Worm (Caenorhabditis elegans) whole organism, mixed stage, embryonic: Measurements from ENCODE around the gene M02D8.2.
"Not testable (repeated sequence)": the region's sequence is repeated elsewhere in the genome, so short reads cannot be mapped to it uniquely, and the experiment has no call there.

Experiments
- M03D4.4 ChIP-seq: sonication (generic microtip); optimal IDR thresholded peaks from 2 replicates; lab custom pipeline; 2017; ENCODE audit warnings: mild to moderate bottlenecking, missing genetic modification characterization, missing compliant biosample characterization
- bed-3 ChIP-seq: fragments of 200-800 bp; sonication (Bioruptor generic); optimal IDR thresholded peaks from 3 replicates; lab custom pipeline; 2018; ENCODE audit warnings: mild to moderate bottlenecking, missing genetic modification characterization, moderate library complexity, missing compliant biosample characterization
- ceh-39 ChIP-seq: fragments of 150-350 bp; optimal IDR thresholded peaks from 2 replicates; lab custom pipeline; 2014; ENCODE audit warnings: missing biosample characterization, missing genetic modification characterization
- ceh-43 ChIP-seq: fragments of 200-800 bp; sonication (Bioruptor generic); optimal IDR thresholded peaks from 2 replicates; lab custom pipeline; 2018; ENCODE audit warnings: mild to moderate bottlenecking, missing genetic modification characterization, moderate library complexity, missing compliant biosample characterization
- ceh-83 ChIP-seq: fragments of 200-800 bp; sonication (Bioruptor generic); optimal IDR thresholded peaks from 2 replicates; lab custom pipeline; 2018; ENCODE audit warnings: mild to moderate bottlenecking, missing genetic modification characterization, missing compliant biosample characterization
- ces-1 ChIP-seq: fragments of 150-350 bp; optimal IDR thresholded peaks from 2 replicates; lab custom pipeline; 2014; ENCODE audit warnings: missing biosample characterization, missing genetic modification reagents, missing genetic modification characterization
- cnd-1 ChIP-seq: fragments of 200-800 bp; sonication (Bioruptor generic); optimal IDR thresholded peaks from 2 replicates; lab custom pipeline; 2018; ENCODE audit warnings: mild to moderate bottlenecking, missing genetic modification characterization, missing compliant biosample characterization
- drap-1 ChIP-seq: fragments of 200-800 bp; sonication (Bioruptor generic); optimal IDR thresholded peaks from 3 replicates; lab custom pipeline; 2018; ENCODE audit warnings: mild to moderate bottlenecking, missing genetic modification characterization, missing compliant biosample characterization
- elt-1 ChIP-seq: sonication (generic microtip); optimal IDR thresholded peaks from 2 replicates; lab custom pipeline; 2017; ENCODE audit warnings: missing genetic modification characterization, mild to moderate bottlenecking, missing compliant biosample characterization, antibody characterized with exemption, moderate library complexity, borderline replicate concordance; ENCODE audit not compliant: insufficient read depth
- elt-3 ChIP-seq: fragments of 150-350 bp; optimal IDR thresholded peaks from 2 replicates; lab custom pipeline; 2014; ENCODE audit warnings: missing biosample characterization, missing genetic modification characterization
- flh-1 ChIP-seq: fragments of 200-800 bp; sonication (Bioruptor generic); optimal IDR thresholded peaks from 2 replicates; lab custom pipeline; 2018; ENCODE audit warnings: mild to moderate bottlenecking, missing genetic modification characterization, moderate library complexity, missing compliant biosample characterization
- ham-2 ChIP-seq: fragments of 200-800 bp; sonication (Bioruptor generic); optimal IDR thresholded peaks from 2 replicates; lab custom pipeline; 2018; ENCODE audit warnings: mild to moderate bottlenecking, missing genetic modification characterization, missing compliant biosample characterization
- hlh-1 ChIP-seq: fragments of 150-350 bp; optimal IDR thresholded peaks from 2 replicates; lab custom pipeline; 2014; ENCODE audit warnings: missing biosample characterization, missing genetic modification reagents, missing genetic modification characterization
- lin-13 ChIP-seq: fragments of 150-350 bp; optimal IDR thresholded peaks from 2 replicates; lab custom pipeline; 2014; ENCODE audit warnings: missing biosample characterization, missing genetic modification characterization
- lin-32 ChIP-seq: fragments of 200-800 bp; sonication (Bioruptor generic); optimal IDR thresholded peaks from 2 replicates; lab custom pipeline; 2018; ENCODE audit warnings: mild to moderate bottlenecking, missing genetic modification characterization, missing compliant biosample characterization
- lsy-2 ChIP-seq: fragments of 150-350 bp; optimal IDR thresholded peaks from 2 replicates; lab custom pipeline; 2014; ENCODE audit warnings: missing biosample characterization, missing genetic modification characterization
- mab-5 ChIP-seq: fragments of 150-350 bp; optimal IDR thresholded peaks from 2 replicates; lab custom pipeline; 2014; ENCODE audit warnings: missing biosample characterization, missing genetic modification characterization
- mep-1 ChIP-seq: fragments of 150-350 bp; optimal IDR thresholded peaks from 2 replicates; lab custom pipeline; 2017; ENCODE audit warnings: missing biosample characterization, missing genetic modification reagents, missing genetic modification characterization, inconsistent platforms
- mls-2 ChIP-seq: sonication (generic microtip); optimal IDR thresholded peaks from 2 replicates; lab custom pipeline; 2016; ENCODE audit warnings: mild to moderate bottlenecking, missing genetic modification characterization, moderate library complexity, missing compliant biosample characterization
- nhr-12 ChIP-seq: fragments of 150-350 bp; optimal IDR thresholded peaks from 2 replicates; lab custom pipeline; 2014; ENCODE audit warnings: missing biosample characterization, missing genetic modification characterization
- nhr-2 ChIP-seq: fragments of 150-350 bp; optimal IDR thresholded peaks from 2 replicates; lab custom pipeline; 2014; ENCODE audit warnings: missing biosample characterization, missing genetic modification characterization
- nhr-237 ChIP-seq: fragments of 150-350 bp; optimal IDR thresholded peaks from 2 replicates; lab custom pipeline; 2014; ENCODE audit warnings: missing biosample characterization, missing genetic modification characterization
- nhr-28 ChIP-seq: fragments of 150-350 bp; optimal IDR thresholded peaks from 2 replicates; lab custom pipeline; 2014; ENCODE audit warnings: missing biosample characterization, missing genetic modification characterization
- nhr-76 ChIP-seq: sonication (generic microtip); optimal IDR thresholded peaks from 2 replicates; lab custom pipeline; 2017; ENCODE audit warnings: missing biosample characterization, missing genetic modification characterization
- pha-4 ChIP-seq: fragments of 150-350 bp; optimal IDR thresholded peaks from 2 replicates; lab custom pipeline; 2018; ENCODE audit warnings: missing biosample characterization, missing genetic modification reagents, missing genetic modification characterization
- sem-2 ChIP-seq: fragments of 200-800 bp; sonication (Bioruptor generic); optimal IDR thresholded peaks from 2 replicates; lab custom pipeline; 2018; ENCODE audit warnings: mild to moderate bottlenecking, missing genetic modification characterization, missing compliant biosample characterization
- snpc-4 ChIP-seq: fragments of 150-350 bp; optimal IDR thresholded peaks from 2 replicates; lab custom pipeline; 2014; ENCODE audit warnings: missing biosample characterization, missing genetic modification characterization
- sptf-1 ChIP-seq: sonication (generic microtip); optimal IDR thresholded peaks from 2 replicates; lab custom pipeline; 2017; ENCODE audit warnings: mild to moderate bottlenecking, missing genetic modification characterization, moderate library complexity, missing compliant biosample characterization
- tbx-8 ChIP-seq: fragments of 200-800 bp; sonication (Bioruptor generic); optimal IDR thresholded peaks from 2 replicates; lab custom pipeline; 2018; ENCODE audit warnings: mild to moderate bottlenecking, missing genetic modification characterization, moderate library complexity, missing compliant biosample characterization
- unc-120 ChIP-seq: sonication (generic microtip); optimal IDR thresholded peaks from 2 replicates; lab custom pipeline; 2017; ENCODE audit warnings: missing genetic modification characterization, missing compliant biosample characterization; ENCODE audit not compliant: poor library complexity, severe bottlenecking
- unc-39 ChIP-seq: fragments of 150-350 bp; optimal IDR thresholded peaks from 2 replicates; lab custom pipeline; 2014; ENCODE audit warnings: missing biosample characterization, missing genetic modification characterization
- unc-62 ChIP-seq: fragments of 150-350 bp; optimal IDR thresholded peaks from 2 replicates; lab custom pipeline; 2014; ENCODE audit warnings: missing biosample characterization, missing genetic modification reagents, missing genetic modification characterization
- zip-8 ChIP-seq: fragments of 150-350 bp; optimal IDR thresholded peaks from 2 replicates; lab custom pipeline; 2014; ENCODE audit warnings: missing biosample characterization, missing genetic modification characterization
- ztf-11 ChIP-seq: fragments of 150-350 bp; optimal IDR thresholded peaks from 2 replicates; lab custom pipeline; 2014; ENCODE audit warnings: missing biosample characterization, missing genetic modification characterization

M02D8.2 gene

ce11 chrX:8727306-8727705 is 12.2 kb upstream of the M02D8.2 start, which contains the start of gene EGAP4.1:
Gene EGAP4.1, minus strand, starts transcription at chrX:8727406.
- TF ChIP-seq sem-2 (GFP tag; lab: Kevin White, UChicago), result no peak
- no peak for TF ChIP-seq hlh-1
- no peak for TF ChIP-seq elt-3 (tag; lab: Kevin White, UChicago)
- no peak for TF ChIP-seq pha-4 (tag; lab: Kevin White, UChicago)
- no peak for TF ChIP-seq nhr-12 (tag; lab: Kevin White, UChicago)
- TF ChIP-seq M03D4.4 (tag; lab: Kevin White, UChicago), result no peak
- no peak for TF ChIP-seq unc-120

ce11 chrX:8731822-8732221 is 7.7 kb upstream of the M02D8.2 start, which contains the start of gene M02D8.6:
Gene M02D8.6, minus strand, starts transcription at chrX:8731922.
- TF ChIP-seq hlh-1; sptf-1 (tag; lab: Kevin White, UChicago); lin-32 (GFP tag; lab: Kevin White, UChicago): not testable (repeated sequence)

ce11 chrX:8736965-8737464 is 2.5 kb upstream of the M02D8.2 start, which contains the start of gene M02D8.3:
Gene M02D8.3, minus strand, starts transcription at chrX:8737015.
- peak; percentile 76 for TF ChIP-seq hlh-1
- peak; percentile 83 for TF ChIP-seq unc-62 (GFP tag; lab: Kevin White, UChicago)
- no peak for TF ChIP-seq lin-32 (GFP tag; lab: Kevin White, UChicago)
- no peak for TF ChIP-seq bed-3 (GFP tag; lab: Kevin White, UChicago)
- TF ChIP-seq sem-2 (GFP tag; lab: Kevin White, UChicago), result no peak
- TF ChIP-seq mab-5 (tag; lab: Kevin White, UChicago), result no peak
- TF ChIP-seq ces-1, result peak; percentile 38
- no peak for TF ChIP-seq drap-1
- no peak for TF ChIP-seq tbx-8 (GFP tag; lab: Kevin White, UChicago)
- TF ChIP-seq ceh-39 (tag; lab: Kevin White, UChicago), result peak; percentile 78
- TF ChIP-seq ceh-83 (GFP tag; lab: Kevin White, UChicago), result no peak
- peak; percentile 66 for TF ChIP-seq elt-1 (tag; lab: Kevin White, UChicago)
- TF ChIP-seq ceh-43 (GFP tag; lab: Kevin White, UChicago), result no peak
- no peak for TF ChIP-seq elt-3 (tag; lab: Kevin White, UChicago)
- TF ChIP-seq nhr-12 (tag; lab: Kevin White, UChicago), result no peak
- no peak for TF ChIP-seq snpc-4 (tag; lab: Kevin White, UChicago)
- peak; percentile 21 for TF ChIP-seq mls-2 (tag; lab: Kevin White, UChicago)
- TF ChIP-seq nhr-2 (tag; lab: Kevin White, UChicago), result peak; percentile 78
- TF ChIP-seq unc-39 (tag; lab: Kevin White, UChicago), result no peak
- TF ChIP-seq nhr-28 (tag; lab: Kevin White, UChicago), result no peak
- TF ChIP-seq lin-13, result peak; percentile 46
- TF ChIP-seq ham-2 (GFP tag; lab: Kevin White, UChicago), result no peak
- TF ChIP-seq mep-1 (tag; lab: Kevin White, UChicago), result peak; percentile 67
- peak; percentile 36 for TF ChIP-seq lsy-2 (tag; lab: Kevin White, UChicago)
- TF ChIP-seq cnd-1 (tag; lab: Kevin White, UChicago), result peak; percentile 56
- no peak for TF ChIP-seq flh-1
- TF ChIP-seq zip-8, result no peak
- no peak for TF ChIP-seq nhr-237 (tag; lab: Kevin White, UChicago)
- TF ChIP-seq nhr-76 (tag; lab: Kevin White, UChicago), result no peak
- no peak for TF ChIP-seq M03D4.4 (tag; lab: Kevin White, UChicago)
- peak; percentile 29 for TF ChIP-seq unc-120
- TF ChIP-seq pha-4 (tag; lab: Kevin White, UChicago), result peak; percentile 44
- no peak for TF ChIP-seq sptf-1 (tag; lab: Kevin White, UChicago)
- TF ChIP-seq, all 35 proteins: peak for 13

DNA sequence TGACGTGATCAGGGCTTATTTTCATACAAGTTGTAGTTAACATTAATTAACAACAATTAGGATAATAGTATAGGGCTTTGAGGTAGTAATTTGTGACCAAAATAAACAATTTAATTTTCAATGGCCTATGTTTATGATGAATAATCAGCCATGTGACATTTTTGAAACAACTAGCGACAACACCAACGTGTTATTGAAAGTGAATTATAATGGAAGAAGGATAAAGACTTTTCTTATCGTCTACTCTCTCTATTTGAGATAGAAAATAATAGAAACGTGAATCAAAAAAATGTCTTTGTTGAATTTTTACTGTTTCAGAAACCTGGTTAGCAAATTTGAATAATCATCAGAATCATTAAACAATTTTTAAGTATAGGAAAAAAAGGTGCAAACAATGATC is 1.7 kb upstream of the M02D8.2 start:
- TF ChIP-seq ham-2 (GFP tag; lab: Kevin White, UChicago), result no peak
- TF ChIP-seq nhr-12 (tag; lab: Kevin White, UChicago), result no peak
- TF ChIP-seq sem-2 (GFP tag; lab: Kevin White, UChicago), result no peak
- TF ChIP-seq ceh-39 (tag; lab: Kevin White, UChicago), result no peak
- TF ChIP-seq unc-39 (tag; lab: Kevin White, UChicago), result no peak
- no peak for TF ChIP-seq nhr-76 (tag; lab: Kevin White, UChicago)
- no peak for TF ChIP-seq mep-1 (tag; lab: Kevin White, UChicago)
- no peak for TF ChIP-seq nhr-28 (tag; lab: Kevin White, UChicago)
- no peak for TF ChIP-seq unc-120
- no peak for TF ChIP-seq zip-8
- no peak for TF ChIP-seq snpc-4 (tag; lab: Kevin White, UChicago)
- TF ChIP-seq ztf-11 (tag; lab: Kevin White, UChicago), result no peak
- TF ChIP-seq elt-1 (tag; lab: Kevin White, UChicago), result no peak
- TF ChIP-seq ces-1, result no peak
- no peak for TF ChIP-seq lsy-2 (tag; lab: Kevin White, UChicago)
- no peak for TF ChIP-seq mls-2 (tag; lab: Kevin White, UChicago)
- TF ChIP-seq, all 35 proteins: peak for 0
